Fruit fly (Drosophila melanogaster) whole organism, embryonic: ENCODE results near the gene Prp18.

ENCODE experiments used
- Antp ChIP-seq: fragments of 200-800 bp; sonication (Bioruptor generic); optimal IDR thresholded peaks from 3 replicates; lab custom pipeline; 2016; ENCODE audit warnings: missing biosample characterization, missing genetic modification characterization
- CG10209 ChIP-seq: fragments of 200-800 bp; sonication (Bioruptor generic); optimal IDR thresholded peaks from 3 replicates; lab custom pipeline; 2017; ENCODE audit warnings: missing biosample characterization, mild to moderate bottlenecking, missing genetic modification characterization, missing genetic modification reagents
- CG10565 ChIP-seq: fragments of 200-800 bp; sonication (Bioruptor generic); optimal IDR thresholded peaks from 3 replicates; lab custom pipeline; 2016; ENCODE audit warnings: missing biosample characterization, mild to moderate bottlenecking, missing genetic modification characterization
- CG11696 ChIP-seq: fragments of 200-800 bp; sonication (Bioruptor generic); IDR thresholded peaks from 2 replicates; pipeline ENCODE4 v1.3.6; 2022; ENCODE audit warnings: missing biosample characterization, missing genetic modification characterization
- CG12071 ChIP-seq: fragments of 200-800 bp; sonication (Bioruptor generic); optimal IDR thresholded peaks from 3 replicates; lab custom pipeline; 2018; ENCODE audit warnings: missing biosample characterization, mild to moderate bottlenecking, missing genetic modification characterization
- CG12391 ChIP-seq: fragments of 200-800 bp; sonication (Bioruptor generic); optimal IDR thresholded peaks from 3 replicates; lab custom pipeline; 2018; ENCODE audit warnings: missing biosample characterization, mild to moderate bottlenecking, missing genetic modification characterization, moderate library complexity
- CG12942 ChIP-seq: fragments of 200-800 bp; sonication (Bioruptor generic); optimal IDR thresholded peaks from 3 replicates; lab custom pipeline; 2016; ENCODE audit warnings: missing biosample characterization, missing genetic modification characterization
- CG13775 ChIP-seq: fragments of 200-800 bp; sonication (Bioruptor generic); optimal IDR thresholded peaks from 3 replicates; lab custom pipeline; 2017; ENCODE audit warnings: missing biosample characterization, mild to moderate bottlenecking, missing genetic modification characterization
- CG14710 ChIP-seq: fragments of 200-800 bp; sonication (Bioruptor generic); optimal IDR thresholded peaks from 3 replicates; lab custom pipeline; 2019; ENCODE audit warnings: missing biosample characterization, mild to moderate bottlenecking, missing genetic modification characterization, moderate library complexity
- CG15696 ChIP-seq: fragments of 200-800 bp; sonication (Bioruptor generic); optimal IDR thresholded peaks from 2 replicates; lab custom pipeline; 2019; ENCODE audit warnings: missing biosample characterization, mild to moderate bottlenecking, missing genetic modification characterization, moderate library complexity
- CG16813 ChIP-seq: fragments of 200-800 bp; sonication (Bioruptor generic); IDR thresholded peaks from 3 replicates; pipeline ENCODE4 v1.3.6; 2022; ENCODE audit warnings: missing biosample characterization, missing genetic modification characterization; ENCODE audit not compliant: partially characterized antibody
- CG17612 ChIP-seq: fragments of 200-800 bp; sonication (Bioruptor generic); IDR thresholded peaks from 2 replicates; pipeline ENCODE4 v1.3.6; 2022; ENCODE audit warnings: missing biosample characterization, missing genetic modification characterization
- CG17829 ChIP-seq: fragments of 200-800 bp; optimal IDR thresholded peaks from 2 replicates; lab custom pipeline; 2019; ENCODE audit warnings: missing biosample characterization, mild to moderate bottlenecking, missing genetic modification characterization, moderate library complexity
- CG2116 ChIP-seq: fragments of 200-800 bp; sonication (Bioruptor generic); optimal IDR thresholded peaks from 3 replicates; lab custom pipeline; 2018; ENCODE audit warnings: missing biosample characterization, mild to moderate bottlenecking, missing genetic modification characterization
- CG33213 ChIP-seq: fragments of 200-800 bp; sonication (Bioruptor generic); optimal IDR thresholded peaks from 3 replicates; lab custom pipeline; 2016; ENCODE audit warnings: missing biosample characterization, missing genetic modification characterization
- CG3726 ChIP-seq: fragments of 200-800 bp; sonication (Bioruptor generic); IDR thresholded peaks from 3 replicates; pipeline ENCODE4, ENCODE4 v1.3.6; 2022; ENCODE audit warnings: missing biosample characterization, missing genetic modification characterization
- CG3847 ChIP-seq: fragments of 200-800 bp; sonication (Bioruptor generic); IDR thresholded peaks from 2 replicates; pipeline ENCODE4 v1.3.6; 2022; ENCODE audit warnings: missing biosample characterization, missing genetic modification characterization
- CG3995 ChIP-seq: fragments of 200-800 bp; sonication (Bioruptor generic); optimal IDR thresholded peaks from 3 replicates; lab custom pipeline; 2016; ENCODE audit warnings: missing biosample characterization, missing genetic modification characterization
- CG42726 ChIP-seq: fragments of 200-800 bp; sonication (Bioruptor generic); IDR thresholded peaks from 2 replicates; pipeline ENCODE4 v1.3.6; 2022; ENCODE audit warnings: missing biosample characterization, missing genetic modification characterization; ENCODE audit not compliant: partially characterized antibody
- CG4707 ChIP-seq: fragments of 200-800 bp; sonication (Bioruptor generic); optimal IDR thresholded peaks from 2 replicates; lab custom pipeline; 2018; ENCODE audit warnings: missing biosample characterization, mild to moderate bottlenecking, missing genetic modification characterization, moderate library complexity
- CG4854 ChIP-seq: fragments of 200-800 bp; sonication (Bioruptor generic); optimal IDR thresholded peaks from 2 replicates; lab custom pipeline; 2016; ENCODE audit warnings: missing biosample characterization, missing genetic modification characterization, inconsistent platforms
- CG6683 ChIP-seq: fragments of 200-800 bp; sonication (Bioruptor generic); optimal IDR thresholded peaks from 2 replicates; lab custom pipeline; 2017; ENCODE audit warnings: missing biosample characterization, mild to moderate bottlenecking, missing genetic modification characterization, missing genetic modification reagents
- CTCF ChIP-seq: fragments of 200-800 bp; sonication (Bioruptor generic); optimal IDR thresholded peaks from 2 replicates; lab custom pipeline; 2017; ENCODE audit warnings: missing biosample characterization, mild to moderate bottlenecking, missing genetic modification characterization, moderate library complexity
- ERR ChIP-seq: fragments of 200-800 bp; sonication (Bioruptor generic); optimal IDR thresholded peaks from 2 replicates; lab custom pipeline; 2016; ENCODE audit warnings: missing biosample characterization, missing genetic modification characterization
- HLHmδ ChIP-seq: fragments of 200-800 bp; sonication (Bioruptor generic); optimal IDR thresholded peaks from 2 replicates; lab custom pipeline; 2018; ENCODE audit warnings: missing biosample characterization, mild to moderate bottlenecking, missing genetic modification characterization, moderate library complexity
- Hr39 ChIP-seq: fragments of >200 bp; optimal IDR thresholded peaks from 2 replicates; lab custom pipeline; 2017
- MTF-1 ChIP-seq: fragments of 200-800 bp; sonication (Bioruptor generic); optimal IDR thresholded peaks from 2 replicates; lab custom pipeline; 2018; ENCODE audit warnings: missing biosample characterization, mild to moderate bottlenecking, missing genetic modification characterization, borderline replicate concordance
- Mad ChIP-seq: fragments of 200-800 bp; sonication (Bioruptor generic); optimal IDR thresholded peaks from 2 replicates; lab custom pipeline; 2016; ENCODE audit warnings: missing biosample characterization, missing genetic modification characterization
- Myb ChIP-seq: fragments of 200-800 bp; sonication (Bioruptor generic); optimal IDR thresholded peaks from 2 replicates; lab custom pipeline; 2016; ENCODE audit warnings: missing biosample characterization, missing genetic modification characterization
- NK7.1 ChIP-seq: fragments of 200-800 bp; sonication (Bioruptor generic); optimal IDR thresholded peaks from 3 replicates; lab custom pipeline; 2016; ENCODE audit warnings: missing biosample characterization, missing genetic modification characterization
- Stat92E ChIP-seq, 3 experiments: fragments of >200 bp in 2 of 3; fragments of 200-800 bp in 1 of 3; sonication (Bioruptor generic) in 1 of 3; optimal IDR thresholded peaks; 2 replicates each; lab custom pipeline; 2017 to 2019; ENCODE audit warnings: missing biosample characterization in 3 of 3, missing genetic modification characterization in 3 of 3, mild to moderate bottlenecking in 1 of 3, moderate library complexity in 1 of 3
- Usf ChIP-seq: fragments of 200-800 bp; sonication (Bioruptor generic); optimal IDR thresholded peaks from 2 replicates; lab custom pipeline; 2017; ENCODE audit warnings: missing genotype, missing biosample characterization, missing genetic modification characterization
- bbx ChIP-seq: fragments of 200-800 bp; sonication (Bioruptor generic); IDR thresholded peaks from 2 replicates; pipeline ENCODE4 v1.3.6; 2022; ENCODE audit warnings: missing biosample characterization, missing genetic modification characterization; ENCODE audit not compliant: partially characterized antibody
- bcd ChIP-seq: fragments of 200-800 bp; sonication (Bioruptor generic); optimal IDR thresholded peaks from 2 replicates; lab custom pipeline; 2017; ENCODE audit warnings: missing biosample characterization, mild to moderate bottlenecking, missing genetic modification characterization
- cas ChIP-seq: fragments of 200-800 bp; sonication (Bioruptor generic); IDR thresholded peaks from 2 replicates; pipeline ENCODE4 v1.3.6; 2022; ENCODE audit warnings: missing biosample characterization, missing genetic modification characterization
- caup ChIP-seq: fragments of 200-800 bp; sonication (Bioruptor generic); optimal IDR thresholded peaks from 3 replicates; lab custom pipeline; 2017; ENCODE audit warnings: missing biosample characterization, mild to moderate bottlenecking, missing genetic modification characterization, moderate library complexity; ENCODE audit not compliant: severe bottlenecking
- cg ChIP-seq: fragments of 200-800 bp; sonication (Bioruptor generic); optimal IDR thresholded peaks from 3 replicates; lab custom pipeline; 2019; ENCODE audit warnings: missing biosample characterization, mild to moderate bottlenecking, missing genetic modification characterization, moderate library complexity
- ewg ChIP-seq: fragments of 200-800 bp; sonication (Bioruptor generic); optimal IDR thresholded peaks from 3 replicates; lab custom pipeline; 2017; ENCODE audit warnings: mild to moderate bottlenecking, missing biosample characterization, missing genetic modification reagents, missing genetic modification characterization
- hbn ChIP-seq: fragments of 200-800 bp; sonication (Bioruptor generic); IDR thresholded peaks from 2 replicates; pipeline ENCODE4 v1.3.6; 2022; ENCODE audit warnings: missing biosample characterization, missing genetic modification characterization; ENCODE audit not compliant: partially characterized antibody
- inv ChIP-seq: fragments of 200-800 bp; sonication (Bioruptor generic); IDR thresholded peaks from 2 replicates; pipeline ENCODE4 v1.3.6; 2022; ENCODE audit warnings: missing biosample characterization, missing genetic modification characterization; ENCODE audit not compliant: partially characterized antibody
- lab ChIP-seq: fragments of 200-800 bp; sonication (Bioruptor generic); optimal IDR thresholded peaks from 3 replicates; lab custom pipeline; 2017; ENCODE audit warnings: missing biosample characterization, missing genetic modification characterization, mild to moderate bottlenecking, moderate library complexity, missing genetic modification reagents
- lov ChIP-seq, 2 experiments: fragments of 200-800 bp in 1 of 2; fragments of >200 bp in 1 of 2; sonication (Bioruptor generic) in 1 of 2; IDR thresholded peaks in 1 of 2; optimal IDR thresholded peaks in 1 of 2; 2 replicates in 1 of 2; 3 replicates in 1 of 2; pipeline versions ENCODE4 v1.3.6 to Lab custom; 2017 to 2022; ENCODE audit warnings: missing biosample characterization in 1 of 2, missing genetic modification characterization in 1 of 2
- maf-S ChIP-seq: fragments of 200-800 bp; sonication (Bioruptor generic); optimal IDR thresholded peaks from 2 replicates; lab custom pipeline; 2016; ENCODE audit warnings: missing biosample characterization, missing genetic modification characterization
- nau ChIP-seq: fragments of 200-800 bp; sonication (Bioruptor generic); optimal IDR thresholded peaks from 3 replicates; lab custom pipeline; 2017; ENCODE audit warnings: missing biosample characterization, mild to moderate bottlenecking, missing genetic modification characterization, missing genetic modification reagents
- nerfin-2 ChIP-seq: fragments of 200-800 bp; sonication (Bioruptor generic); IDR thresholded peaks from 2 replicates; pipeline ENCODE4 v1.3.6; 2022; ENCODE audit warnings: missing biosample characterization, missing genetic modification characterization; ENCODE audit not compliant: partially characterized antibody
- schlank ChIP-seq: fragments of 200-800 bp; sonication (Bioruptor generic); optimal IDR thresholded peaks from 2 replicates; lab custom pipeline; 2018; ENCODE audit warnings: missing biosample characterization, mild to moderate bottlenecking, missing genetic modification characterization
- trh ChIP-seq: fragments of 200-800 bp; sonication (Bioruptor generic); optimal IDR thresholded peaks from 2 replicates; lab custom pipeline; 2016; ENCODE audit warnings: missing biosample characterization, missing genetic modification characterization
- usp ChIP-seq: fragments of >200 bp; optimal IDR thresholded peaks from 2 replicates; lab custom pipeline; 2017; ENCODE audit warnings: missing biosample characterization, missing genetic modification characterization
- zen2 ChIP-seq: fragments of 200-800 bp; sonication (Bioruptor generic); IDR thresholded peaks from 3 replicates; pipeline ENCODE4 v1.3.6; 2022; ENCODE audit warnings: missing biosample characterization, missing genetic modification characterization; ENCODE audit not compliant: partially characterized antibody

Prp18 gene

dm6 chr3R:19023862-19024261 is 7.2 kb downstream of the Prp18 start, which contains the start of the genes CG6005 and CG14286 (continued):
- TF ChIP-seq ERR (GFP tag; lab: Kevin White, UChicago) = no peak
- TF ChIP-seq zen2 (GFP tag; lab: Robert Waterston, UW) = peak; percentile 21; the same call in 1 of the 3 replicates
- TF ChIP-seq CG14710 (tag; lab: Kevin White, UChicago) = peak; percentile 37
- TF ChIP-seq MTF-1 (GFP tag; lab: Kevin White, UChicago) = no peak
- TF ChIP-seq usp (GFP tag; lab: Kevin White, UChicago) = no peak
- peak; percentile 80 for TF ChIP-seq hbn
- no peak for TF ChIP-seq HLHmδ (GFP tag; lab: Kevin White, UChicago)
- TF ChIP-seq CG4707 (GFP tag; lab: Kevin White, UChicago) = peak; percentile 4
- no peak for TF ChIP-seq trh (GFP tag; lab: Kevin White, UChicago)
- TF ChIP-seq ewg (GFP tag; lab: Kevin White, UChicago) = peak; percentile 26
- no peak for TF ChIP-seq CG4854
- no peak for TF ChIP-seq lab (GFP tag; lab: Kevin White, UChicago)
- peak; percentile 57; the same call in 1 of the 2 replicates for TF ChIP-seq inv (GFP tag; lab: Robert Waterston, UW)
- TF ChIP-seq NK7.1 = no peak
- TF ChIP-seq Hr39 (lab: Kevin White, UChicago) = no peak
- TF ChIP-seq schlank (tag; lab: Kevin White, UChicago) = no peak
- TF ChIP-seq CG10209 (GFP tag; lab: Kevin White, UChicago) = peak; percentile 1
- no peak for TF ChIP-seq CG10565 (GFP tag; lab: Kevin White, UChicago)
- TF ChIP-seq CG12942 (GFP tag; lab: Kevin White, UChicago) = peak; percentile 66
- peak; percentile 88 for TF ChIP-seq CG3847 (GFP tag; lab: Robert Waterston, UW)
- TF ChIP-seq cg (GFP tag; lab: Kevin White, UChicago) = no peak
- peak; percentile 13 for TF ChIP-seq CTCF (GFP tag; lab: Kevin White, UChicago)
- TF ChIP-seq CG2116 (GFP tag; lab: Kevin White, UChicago) = peak; percentile 53
- no peak for TF ChIP-seq CG33213
- peak; percentile 26 for TF ChIP-seq CG17829 (tag; lab: Kevin White, UChicago)
- peak; percentile 65 for TF ChIP-seq Antp (GFP tag; lab: Kevin White, UChicago)
- no peak for TF ChIP-seq nau
- TF ChIP-seq Myb (GFP tag; lab: Kevin White, UChicago) = peak; percentile 46
- no peak for TF ChIP-seq CG6683 (GFP tag; lab: Kevin White, UChicago)
- TF ChIP-seq CG12071 (GFP tag; lab: Kevin White, UChicago) = no peak
- TF ChIP-seq CG3726 = no peak
- peak; percentile 80 for TF ChIP-seq bbx (GFP tag; lab: Robert Waterston, UW)
- TF ChIP-seq caup (GFP tag; lab: Kevin White, UChicago) = peak; percentile 25
- no peak for TF ChIP-seq CG11696 (GFP tag; lab: Robert Waterston, UW)
- no peak for TF ChIP-seq Usf
- TF ChIP-seq maf-S (GFP tag; lab: Kevin White, UChicago) = no peak
- no peak for TF ChIP-seq CG15696 (tag; lab: Kevin White, UChicago)
- TF ChIP-seq nerfin-2 (GFP tag; lab: Robert Waterston, UW) = no peak; the same call in 1 of the 2 replicates
- peak; percentile 42 for TF ChIP-seq CG13775 (GFP tag; lab: Kevin White, UChicago)
- TF ChIP-seq CG42726 (GFP tag; lab: Robert Waterston, UW) = peak; percentile 43; the same call in 1 of the 2 replicates
- TF ChIP-seq lov (optimal IDR thresholded peaks at IDR 0.05; lab: Kevin White, UChicago) = no peak
- TF ChIP-seq lov (GFP tag; IDR thresholded peaks at IDR 0.05; lab: Robert Waterston, UW) = 0 out of 3 replicates have a peak, but pooled peaks have one; percentile 26
- TF ChIP-seq cas (GFP tag; lab: Robert Waterston, UW) = peak; percentile 49; the same call in 1 of the 2 replicates
- TF ChIP-seq Stat92E (GFP tag; optimal IDR thresholded peaks at IDR 0.05; lab: Kevin White, UChicago) = no peak
- peak; percentile 53 for TF ChIP-seq CG3995 (GFP tag; lab: Kevin White, UChicago)
- TF ChIP-seq bcd (GFP tag; lab: Kevin White, UChicago) = no peak
- peak; percentile 21; the same call in 1 of the 2 replicates for TF ChIP-seq CG17612 (GFP tag; lab: Robert Waterston, UW)
- TF ChIP-seq CG12391 = peak; percentile 58
- peak; percentile 76 for TF ChIP-seq CG16813
- TF ChIP-seq Mad = peak; percentile 69
